Worm (Caenorhabditis elegans) whole organism, young adult: ENCODE results near the gene agl-1.

Experiments used
- B0019.2 ChIP-seq: fragments of 200-800 bp; sonication (Bioruptor generic); conservative IDR thresholded peaks from 2 replicates; pipeline ENCODE4 v1.3.6; 2022; ENCODE audit warnings: missing genetic modification reagents, missing genetic modification characterization, missing compliant biosample characterization
- B0336.3 ChIP-seq: fragments of 200-800 bp; sonication (Bioruptor generic); IDR thresholded peaks from 2 replicates; pipeline ENCODE4 v1.3.6; 2022; ENCODE audit warnings: missing genetic modification characterization, missing compliant biosample characterization
- D2030.7 ChIP-seq: fragments of 200-800 bp; sonication (Bioruptor generic); IDR thresholded peaks from 2 replicates; pipeline ENCODE4 v1.3.6; 2022; ENCODE audit warnings: missing genetic modification reagents, missing genetic modification characterization, missing compliant biosample characterization
- F10E7.11 ChIP-seq: sonication (generic microtip); optimal IDR thresholded peaks from 2 replicates; lab custom pipeline; 2017; ENCODE audit warnings: mild to moderate bottlenecking, missing genetic modification characterization, moderate library complexity, missing compliant biosample characterization
- F23B12.7 ChIP-seq: sonication (generic microtip); optimal IDR thresholded peaks from 2 replicates; lab custom pipeline; 2017; ENCODE audit warnings: missing genetic modification characterization, mild to moderate bottlenecking, missing compliant biosample characterization, antibody characterized with exemption, moderate library complexity; ENCODE audit not compliant: insufficient read depth
- F33H1.4 ChIP-seq: fragments of 200-800 bp; sonication (Bioruptor generic); IDR thresholded peaks from 2 replicates; pipeline ENCODE4 v1.3.6; 2022; ENCODE audit warnings: missing genetic modification reagents, missing genetic modification characterization, missing compliant biosample characterization
- F39B2.1 ChIP-seq: fragments of 200-800 bp; sonication (Bioruptor generic); IDR thresholded peaks from 2 replicates; pipeline ENCODE4 v1.3.6; 2022; ENCODE audit warnings: missing genetic modification reagents, missing genetic modification characterization, missing compliant biosample characterization
- F49E8.2 ChIP-seq: sonication (generic microtip); optimal IDR thresholded peaks from 3 replicates; lab custom pipeline; 2017; ENCODE audit warnings: missing genetic modification characterization, mild to moderate bottlenecking, missing compliant biosample characterization, antibody characterized with exemption, moderate library complexity; ENCODE audit not compliant: insufficient read depth
- F52B5.7 ChIP-seq: sonication (generic microtip); optimal IDR thresholded peaks from 2 replicates; lab custom pipeline; 2016; ENCODE audit warnings: mild to moderate bottlenecking, missing genetic modification characterization, missing compliant biosample characterization
- Y53G8AR.9 ChIP-seq: fragments of 200-800 bp; sonication (Bioruptor generic); conservative IDR thresholded peaks from 2 replicates; pipeline ENCODE4 v1.3.6; 2022; ENCODE audit warnings: missing genetic modification reagents, missing genetic modification characterization, missing compliant biosample characterization
- Y56A3A.18 ChIP-seq: fragments of 200-800 bp; sonication (Bioruptor generic); IDR thresholded peaks from 2 replicates; pipeline ENCODE4 v1.3.6; 2022; ENCODE audit warnings: missing genetic modification reagents, missing genetic modification characterization, missing compliant biosample characterization
- athp-1 ChIP-seq: sonication (generic microtip); optimal IDR thresholded peaks from 2 replicates; lab custom pipeline; 2017; ENCODE audit warnings: mild to moderate bottlenecking, missing genetic modification characterization, missing compliant biosample characterization
- attf-5 ChIP-seq: fragments of 200-800 bp; sonication (Bioruptor generic); optimal IDR thresholded peaks from 2 replicates; lab custom pipeline; 2018; ENCODE audit warnings: mild to moderate bottlenecking, missing genetic modification characterization, missing compliant biosample characterization
- ceh-100 ChIP-seq: fragments of 200-800 bp; sonication (Bioruptor generic); IDR thresholded peaks from 2 replicates; pipeline ENCODE4 v1.3.6; 2022; ENCODE audit warnings: missing genetic modification reagents, missing genetic modification characterization, missing compliant biosample characterization
- ceh-27 ChIP-seq: fragments of 200-800 bp; sonication (Bioruptor generic); optimal IDR thresholded peaks from 2 replicates; lab custom pipeline; 2018; ENCODE audit warnings: mild to moderate bottlenecking, missing genetic modification characterization, moderate library complexity, missing compliant biosample characterization
- ceh-58 ChIP-seq: fragments of 200-800 bp; sonication (Bioruptor generic); IDR thresholded peaks from 2 replicates; pipeline ENCODE4 v1.3.6; 2022; ENCODE audit warnings: missing genetic modification characterization, missing compliant biosample characterization
- ceh-79 ChIP-seq: sonication (generic microtip); optimal IDR thresholded peaks from 2 replicates; lab custom pipeline; 2017; ENCODE audit warnings: mild to moderate bottlenecking, missing genetic modification characterization, missing compliant biosample characterization
- ceh-91 ChIP-seq: fragments of 200-800 bp; sonication (Bioruptor generic); IDR thresholded peaks from 2 replicates; pipeline ENCODE4 v1.3.6; 2022; ENCODE audit warnings: missing genetic modification reagents, missing genetic modification characterization, missing compliant biosample characterization
- chd-7 ChIP-seq: sonication (generic microtip); optimal IDR thresholded peaks from 2 replicates; lab custom pipeline; 2016; ENCODE audit warnings: mild to moderate bottlenecking, missing genetic modification characterization, moderate library complexity, missing compliant biosample characterization
- die-1 ChIP-seq: sonication (generic microtip); optimal IDR thresholded peaks from 2 replicates; lab custom pipeline; 2016; ENCODE audit warnings: missing genotype, mild to moderate bottlenecking, missing genetic modification characterization, missing compliant biosample characterization
- dox-1 ChIP-seq: fragments of 200-800 bp; sonication (Bioruptor generic); IDR thresholded peaks from 2 replicates; pipeline ENCODE4 v1.3.6; 2022; ENCODE audit warnings: missing genetic modification reagents, missing genetic modification characterization, missing compliant biosample characterization
- dpl-1 ChIP-seq: fragments of 150-350 bp; optimal IDR thresholded peaks from 2 replicates; lab custom pipeline; 2014; ENCODE audit warnings: missing biosample characterization, missing genetic modification reagents, missing genetic modification characterization
- ets-4 ChIP-seq: fragments of 200-800 bp; sonication (Bioruptor generic); optimal IDR thresholded peaks from 2 replicates; lab custom pipeline; 2018; ENCODE audit warnings: mild to moderate bottlenecking, missing genetic modification characterization, missing compliant biosample characterization
- hmg-1.2 ChIP-seq: fragments of 200-800 bp; sonication (Bioruptor generic); IDR thresholded peaks from 2 replicates; pipeline ENCODE4 v1.3.6; 2022; ENCODE audit warnings: missing genetic modification reagents, missing genetic modification characterization, missing compliant biosample characterization
- hmg-20 ChIP-seq: fragments of 200-800 bp; sonication (Bioruptor generic); IDR thresholded peaks from 2 replicates; pipeline ENCODE4 v1.3.6; 2022; ENCODE audit warnings: missing genetic modification reagents, missing genetic modification characterization, missing compliant biosample characterization
- let-526 ChIP-seq: fragments of 200-800 bp; sonication (Bioruptor generic); IDR thresholded peaks from 2 replicates; pipeline ENCODE4 v1.3.6; 2022; ENCODE audit warnings: missing genetic modification reagents, missing genetic modification characterization, missing compliant biosample characterization
- lin-35 ChIP-seq, 3 experiments: fragments of 150-350 bp in 2 of 3; sonication (generic microtip) in 1 of 3; optimal IDR thresholded peaks; 2 replicates each; lab custom pipeline; 2014 to 2018; ENCODE audit warnings: missing biosample characterization in 3 of 3, missing genetic modification characterization in 3 of 3, missing genetic modification reagents in 3 of 3
- lin-40 ChIP-seq: sonication (generic microtip); optimal IDR thresholded peaks from 2 replicates; lab custom pipeline; 2016; ENCODE audit warnings: missing genetic modification characterization, mild to moderate bottlenecking, missing compliant biosample characterization, missing genotype, missing genetic modification reagents
- lin-54 ChIP-seq: fragments of 200-800 bp; sonication (Bioruptor generic); optimal IDR thresholded peaks from 2 replicates; lab custom pipeline; 2018; ENCODE audit warnings: mild to moderate bottlenecking, missing genetic modification characterization, missing compliant biosample characterization
- lir-1 ChIP-seq: fragments of 200-800 bp; sonication (Bioruptor generic); conservative IDR thresholded peaks from 2 replicates; pipeline ENCODE4 v1.3.6; 2022; ENCODE audit warnings: missing genetic modification reagents, missing genetic modification characterization, missing compliant biosample characterization
- madf-10 ChIP-seq: sonication (generic microtip); optimal IDR thresholded peaks from 2 replicates; lab custom pipeline; 2016; ENCODE audit warnings: mild to moderate bottlenecking, missing genetic modification characterization, missing compliant biosample characterization
- madf-8 ChIP-seq: fragments of 200-800 bp; sonication (Bioruptor generic); conservative IDR thresholded peaks from 2 replicates; pipeline ENCODE4 v1.3.6; 2022; ENCODE audit warnings: missing genetic modification reagents, missing genetic modification characterization, missing compliant biosample characterization
- nfya-2 ChIP-seq: fragments of 200-800 bp; sonication (Bioruptor generic); IDR thresholded peaks from 2 replicates; pipeline ENCODE4 v1.3.6; 2022; ENCODE audit warnings: missing genetic modification reagents, missing genetic modification characterization, missing compliant biosample characterization
- nhr-120 ChIP-seq: fragments of 200-800 bp; sonication (Bioruptor generic); IDR thresholded peaks from 2 replicates; pipeline ENCODE4 v1.3.6; 2022; ENCODE audit warnings: missing genetic modification characterization, missing compliant biosample characterization
- pbrm-1 ChIP-seq: fragments of 200-800 bp; sonication (Bioruptor generic); IDR thresholded peaks from 2 replicates; pipeline ENCODE4 v1.3.6; 2022; ENCODE audit warnings: missing genetic modification reagents, missing genetic modification characterization, missing compliant biosample characterization
- rec-8 ChIP-seq, 2 experiments: sonication (generic microtip); optimal IDR thresholded peaks; 2 replicates each; lab custom pipeline; 2016; ENCODE audit warnings: mild to moderate bottlenecking in 2 of 2, missing genetic modification characterization in 2 of 2, missing genetic modification reagents in 2 of 2, missing genotype in 2 of 2, missing biosample characterization in 1 of 2, missing compliant biosample characterization in 1 of 2, moderate library complexity in 1 of 2
- rpc-1 ChIP-seq, 2 experiments: fragments of 150-350 bp in 1 of 2; sonication (generic microtip) in 1 of 2; optimal IDR thresholded peaks; 2 replicates each; lab custom pipeline; 2014 to 2018; ENCODE audit warnings: missing biosample characterization in 1 of 2, missing genetic modification characterization in 1 of 2, missing genetic modification reagents in 1 of 2, missing genotype in 1 of 2
- snpc-1.3 ChIP-seq: sonication (generic microtip); optimal IDR thresholded peaks from 2 replicates; lab custom pipeline; 2017; ENCODE audit warnings: missing genetic modification characterization, mild to moderate bottlenecking, missing compliant biosample characterization, antibody characterized with exemption, moderate library complexity, missing genotype, missing genetic modification reagents; ENCODE audit not compliant: insufficient read depth
- tbp1 ChIP-seq: fragments of 200-800 bp; sonication (Bioruptor generic); optimal IDR thresholded peaks from 2 replicates; lab custom pipeline; 2018; ENCODE audit warnings: mild to moderate bottlenecking, missing genetic modification characterization, missing compliant biosample characterization
- xnd-1 ChIP-seq: sonication (generic microtip); optimal IDR thresholded peaks from 2 replicates; lab custom pipeline; 2016; ENCODE audit warnings: missing genotype, missing genetic modification reagents, missing genetic modification characterization, missing compliant biosample characterization
- zim-3 ChIP-seq: sonication (generic microtip); optimal IDR thresholded peaks from 2 replicates; lab custom pipeline; 2017; ENCODE audit warnings: mild to moderate bottlenecking, missing genetic modification characterization, moderate library complexity, missing compliant biosample characterization
- ztf-26 ChIP-seq: sonication (generic microtip); optimal IDR thresholded peaks from 2 replicates; lab custom pipeline; 2017; ENCODE audit warnings: missing genetic modification characterization, missing compliant biosample characterization
- ztf-28 ChIP-seq: fragments of 200-800 bp; sonication (Bioruptor generic); IDR thresholded peaks from 2 replicates; pipeline ENCODE4 v1.3.6; 2022; ENCODE audit warnings: missing genetic modification reagents, missing genetic modification characterization, missing compliant biosample characterization

The agl-1 gene

ce11 chrII:14390036-14390763 lies 32.3 kb upstream of the agl-1 start, which contains the start of the genes kbp-3 and nurf-1 (continued):
- TF ChIP-seq Y53G8AR.9 (GFP tag; lab: Robert Waterston, UW) (no peak), F52B5.7 (tag; lab: Kevin White, UChicago) (no peak), die-1 (tag; lab: Kevin White, UChicago) (no peak), F10E7.11 (tag; lab: Kevin White, UChicago) (no peak)

ce11 chrII:14388213-14388612 lies 30.3 kb upstream of the agl-1 start, which contains the start of gene F26H11.8:
Gene F26H11.8, plus strand, starts transcription at chrII:14388513.
- TF ChIP-seq nhr-120 (GFP tag; lab: Robert Waterston, UW) = no peak
- no peak for TF ChIP-seq hmg-20 (GFP tag; lab: Robert Waterston, UW)
- no peak for TF ChIP-seq zim-3 (tag; lab: Kevin White, UChicago)
- TF ChIP-seq dpl-1 = no peak
- no peak for TF ChIP-seq nfya-2 (GFP tag; lab: Robert Waterston, UW)
- no peak for TF ChIP-seq athp-1
- no peak for TF ChIP-seq madf-10 (tag; lab: Kevin White, UChicago)
- no peak for TF ChIP-seq F49E8.2 (tag; lab: Kevin White, UChicago)
- TF ChIP-seq snpc-1.3 (tag; lab: Kevin White, UChicago) = no peak
- no peak for TF ChIP-seq F39B2.1 (GFP tag; lab: Robert Waterston, UW)
- TF ChIP-seq, all 124 proteins: peak for 0

DNA sequence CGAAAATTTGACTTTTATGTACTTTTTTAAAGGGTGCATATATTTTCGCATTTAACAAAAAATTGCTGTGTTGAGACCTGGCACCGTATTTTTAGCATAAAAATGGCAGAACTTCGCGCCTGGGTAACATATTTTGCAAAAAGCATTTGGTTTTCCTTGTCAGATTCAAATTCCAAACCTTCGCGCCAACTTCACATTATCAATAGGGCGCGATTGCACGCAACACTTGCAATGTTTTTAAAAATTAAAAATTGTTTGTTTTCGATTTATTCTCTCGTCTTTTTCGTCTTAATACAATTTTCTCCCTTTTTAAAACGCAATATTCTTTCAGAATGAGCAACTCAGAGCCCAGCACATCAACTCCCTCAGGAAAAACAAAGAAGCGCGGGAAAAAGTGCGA lies 25.7 kb upstream of the agl-1 start, which contains the start of gene mes-2:
TSS of gene mes-2 (plus strand) at position 330 of the 400 bp plus-strand sequence.
- TF ChIP-seq madf-8 (GFP tag; lab: Robert Waterston, UW) (peak; percentile 36), ztf-26 (tag; lab: Kevin White, UChicago) (no peak), ceh-27 (peak; percentile 1), hmg-1.2 (GFP tag; lab: Robert Waterston, UW) (0 out of 2 replicates have a peak, but pooled peaks have one; percentile 34), lir-1 (GFP tag; lab: Robert Waterston, UW) (0 out of 2 replicates have a peak, but pooled peaks have one; percentile 29), chd-7 (no peak), ceh-79 (tag; lab: Kevin White, UChicago) (no peak), xnd-1 (tag; lab: Kevin White, UChicago) (peak; percentile 31), B0019.2 (no peak), let-526 (GFP tag; lab: Robert Waterston, UW) (no peak), attf-5 (peak; percentile 52), ets-4 (GFP tag; lab: Kevin White, UChicago) (no peak), lin-35 (GFP tag; optimal IDR thresholded peaks at IDR 0.05; lab: Kevin White, UChicago) (peak; percentile 71 to 94 (median 75)), rpc-1 (optimal IDR thresholded peaks at IDR 0.05; lab: Kevin White, UChicago) (no peak), rpc-1 (tag; optimal IDR thresholded peaks at IDR 0.05; lab: Kevin White, UChicago) (no peak), lin-40 (tag; lab: Kevin White, UChicago) (peak; percentile 67), pbrm-1 (0 out of 2 replicates have a peak, but pooled peaks have one; percentile 54), ztf-28 (GFP tag; lab: Robert Waterston, UW) (peak; percentile 46; the same call in 1 of the 2 replicates), dox-1 (GFP tag; lab: Robert Waterston, UW) (peak; percentile 65), D2030.7 (GFP tag; lab: Robert Waterston, UW) (peak; percentile 65), Y56A3A.18 (GFP tag; lab: Robert Waterston, UW) (no peak), Y53G8AR.9 (GFP tag; lab: Robert Waterston, UW) (0 out of 2 replicates have a peak, but pooled peaks have one; percentile 15), ceh-100 (no peak), tbp1 (GFP tag; lab: Kevin White, UChicago) (peak; percentile 22), ceh-91 (GFP tag; lab: Robert Waterston, UW) (peak; percentile 47; the same call in 1 of the 2 replicates), B0336.3 (no peak), rec-8 (tag; optimal IDR thresholded peaks at IDR 0.05; lab: Kevin White, UChicago) (no peak), lin-54 (GFP tag; lab: Kevin White, UChicago) (peak; percentile 98), dpl-1 (peak; percentile 86), F23B12.7 (tag; lab: Kevin White, UChicago) (peak; percentile 54), ceh-58 (GFP tag; lab: Robert Waterston, UW) (no peak), F33H1.4 (GFP tag; lab: Robert Waterston, UW) (peak; percentile 69)
